Fruit fly (Drosophila melanogaster): Measurements from ENCODE around the gene CG13738.

dm6 chr3L:14004041-14004407, 30.7 kb upstream of the CG13738 start:
- no peak for TF ChIP-seq CG16779 (tag; optimal IDR thresholded peaks at IDR 0.05)
- TF ChIP-seq Sox102F (GFP tag; optimal IDR thresholded peaks at IDR 0.05), result no peak
- TF ChIP-seq Gug (GFP tag; IDR thresholded peaks at IDR 0.05), result no peak
- no peak for TF ChIP-seq CG3919 (GFP tag; optimal IDR thresholded peaks at IDR 0.05)
- TF ChIP-seq Lpt (GFP tag; optimal IDR thresholded peaks at IDR 0.05), result peak; percentile 13
- peak; percentile 95 for TF ChIP-seq CG6163 (GFP tag; IDR thresholded peaks at IDR 0.05)

Data from whole organism, prepupa.